Fruit fly (Drosophila melanogaster) whole organism, adult: ENCODE results near the gene CG5850.

Experiments
- CG11617 ChIP-seq: fragments of 200-800 bp; sonication (Bioruptor generic); optimal IDR thresholded peaks from 2 replicates; lab custom pipeline; 2017; ENCODE audit warnings: mild to moderate bottlenecking, missing biosample characterization, missing genetic modification reagents, missing genetic modification characterization
- CG12768 ChIP-seq: fragments of 200-800 bp; sonication (Bioruptor generic); optimal IDR thresholded peaks from 2 replicates; lab custom pipeline; 2017; ENCODE audit warnings: missing biosample characterization, missing genetic modification characterization, mild to moderate bottlenecking, moderate library complexity, missing genetic modification reagents
- CG14711 ChIP-seq: fragments of 200-800 bp; sonication (Bioruptor generic); optimal IDR thresholded peaks from 2 replicates; lab custom pipeline; 2018; ENCODE audit warnings: missing biosample characterization, mild to moderate bottlenecking, missing genetic modification characterization, moderate library complexity
- CG1620 ChIP-seq: fragments of 200-800 bp; sonication (Bioruptor generic); optimal IDR thresholded peaks from 2 replicates; lab custom pipeline; 2016; ENCODE audit warnings: missing biosample characterization, missing genetic modification characterization
- CG33017 ChIP-seq: fragments of 200-800 bp; sonication (Bioruptor generic); optimal IDR thresholded peaks from 2 replicates; lab custom pipeline; 2018; ENCODE audit warnings: missing biosample characterization, mild to moderate bottlenecking, missing genetic modification characterization, moderate library complexity
- CG5204 ChIP-seq: fragments of 200-800 bp; sonication (Bioruptor generic); optimal IDR thresholded peaks from 2 replicates; lab custom pipeline; 2016; ENCODE audit warnings: missing biosample characterization, missing genetic modification characterization
- CG7045 ChIP-seq: fragments of 200-800 bp; sonication (Bioruptor generic); optimal IDR thresholded peaks from 2 replicates; lab custom pipeline; 2017; ENCODE audit warnings: missing biosample characterization, mild to moderate bottlenecking, missing genetic modification characterization
- CG7101 ChIP-seq: fragments of 200-800 bp; sonication (Bioruptor generic); optimal IDR thresholded peaks from 2 replicates; lab custom pipeline; 2018; ENCODE audit warnings: missing biosample characterization, mild to moderate bottlenecking, missing genetic modification characterization, moderate library complexity
- Clk ChIP-seq: fragments of 200-800 bp; sonication (Bioruptor generic); optimal IDR thresholded peaks from 2 replicates; lab custom pipeline; 2017; ENCODE audit warnings: missing biosample characterization, missing genetic modification characterization
- Crg-1 ChIP-seq: fragments of 200-800 bp; sonication (Bioruptor generic); optimal IDR thresholded peaks from 2 replicates; lab custom pipeline; 2016; ENCODE audit warnings: missing biosample characterization, missing genetic modification characterization
- Hr96 ChIP-seq: fragments of 200-800 bp; sonication (Bioruptor generic); optimal IDR thresholded peaks from 2 replicates; lab custom pipeline; 2016; ENCODE audit warnings: missing biosample characterization, missing genetic modification characterization
- Mnt ChIP-seq: fragments of 200-800 bp; sonication (Bioruptor generic); optimal IDR thresholded peaks from 2 replicates; lab custom pipeline; 2016; ENCODE audit warnings: missing biosample characterization, mild to moderate bottlenecking, missing genetic modification characterization
- bab1 ChIP-seq: fragments of 200-800 bp; sonication (Bioruptor generic); optimal IDR thresholded peaks from 3 replicates; lab custom pipeline; 2019; ENCODE audit warnings: missing biosample characterization, mild to moderate bottlenecking, missing genetic modification characterization, moderate library complexity
- cic ChIP-seq: fragments of 200-800 bp; sonication (Bioruptor generic); optimal IDR thresholded peaks from 2 replicates; lab custom pipeline; 2017; ENCODE audit warnings: missing biosample characterization, mild to moderate bottlenecking, missing genetic modification characterization, moderate library complexity
- cnc ChIP-seq, 2 experiments: fragments of >200 bp; optimal IDR thresholded peaks; 2 replicates each; lab custom pipeline; 2017
- kay ChIP-seq: fragments of 200-800 bp; sonication (Bioruptor generic); peaks from one replicate; lab custom pipeline; 2016; ENCODE audit warnings: missing biosample characterization, missing genetic modification characterization, borderline replicate concordance
- ovo ChIP-seq: fragments of 200-800 bp; sonication (Bioruptor generic); optimal IDR thresholded peaks from 2 replicates; lab custom pipeline; 2016; ENCODE audit warnings: missing biosample characterization, missing genetic modification characterization
- pad ChIP-seq: fragments of 200-800 bp; sonication (Bioruptor generic); optimal IDR thresholded peaks from 3 replicates; lab custom pipeline; 2017; ENCODE audit warnings: missing biosample characterization, missing genetic modification characterization, mild to moderate bottlenecking, moderate library complexity, missing genetic modification reagents
- tj ChIP-seq: fragments of 200-800 bp; sonication (Bioruptor generic); optimal IDR thresholded peaks from 3 replicates; lab custom pipeline; 2017; ENCODE audit warnings: missing biosample characterization, mild to moderate bottlenecking, missing genetic modification characterization, moderate library complexity
- toe ChIP-seq: fragments of 200-800 bp; sonication (Bioruptor generic); optimal IDR thresholded peaks from 2 replicates; lab custom pipeline; 2016; ENCODE audit warnings: missing biosample characterization, missing genetic modification characterization

The CG5850 gene

dm6 chr2L:10002408-10003358 is 38.9 kb upstream of the CG5850 start, which contains the start of the genes CG31875 and SoYb:
TSS of gene CG31875 (minus strand) at chr2L:10002736.
TSS of gene SoYb (minus strand) at chr2L:10002736.
- TF ChIP-seq tj (GFP tag; lab: Kevin White, UChicago): peak; percentile 94
- peak; percentile 64 for TF ChIP-seq bab1 (GFP tag; lab: Kevin White, UChicago)
- peak; percentile 5 for TF ChIP-seq kay
- peak; percentile 58 for TF ChIP-seq CG14711 (tag; lab: Kevin White, UChicago)
- TF ChIP-seq cic (GFP tag; lab: Kevin White, UChicago): no peak

dm6 chr2L:9996553-9996952 is 32.8 kb upstream of the CG5850 start:
- TF ChIP-seq CG33017 (tag; lab: Kevin White, UChicago): no peak
- peak; percentile 14 for TF ChIP-seq CG11617 (GFP tag; lab: Kevin White, UChicago)
- no peak for TF ChIP-seq ovo

dm6 chr2L:9994382-9994781 is 30.6 kb upstream of the CG5850 start:
- TF ChIP-seq CG12768 (GFP tag; lab: Kevin White, UChicago) (no peak), CG1620 (GFP tag; lab: Kevin White, UChicago) (no peak), Mnt (GFP tag; lab: Kevin White, UChicago) (no peak), cic (GFP tag; lab: Kevin White, UChicago) (no peak), toe (GFP tag; lab: Kevin White, UChicago) (no peak), bab1 (GFP tag; lab: Kevin White, UChicago) (no peak), CG7101 (tag; lab: Kevin White, UChicago) (no peak), pad (no peak), CG5204 (GFP tag; lab: Kevin White, UChicago) (no peak), cnc (optimal IDR thresholded peaks at IDR 0.05; lab: Kevin White, UChicago) (no peak)

- no peak for TF ChIP-seq CG7101 (tag; lab: Kevin White, UChicago)
- no peak for TF ChIP-seq CG5204 (GFP tag; lab: Kevin White, UChicago)
- no peak for TF ChIP-seq CG14711 (tag; lab: Kevin White, UChicago)
- no peak for TF ChIP-seq CG7045
- TF ChIP-seq kay: no peak
- TF ChIP-seq cnc (optimal IDR thresholded peaks at IDR 0.05; lab: Kevin White, UChicago): no peak
- TF ChIP-seq toe (GFP tag; lab: Kevin White, UChicago): no peak
Observed at dm6 chr2L:9989846-9990506, 26.2 kb upstream of the CG5850 start.

dm6 chr2L:9989275-9989674 is 25.5 kb upstream of the CG5850 start:
- TF ChIP-seq toe (GFP tag; lab: Kevin White, UChicago) (no peak), CG5204 (GFP tag; lab: Kevin White, UChicago) (no peak), CG7045 (no peak)

DNA sequence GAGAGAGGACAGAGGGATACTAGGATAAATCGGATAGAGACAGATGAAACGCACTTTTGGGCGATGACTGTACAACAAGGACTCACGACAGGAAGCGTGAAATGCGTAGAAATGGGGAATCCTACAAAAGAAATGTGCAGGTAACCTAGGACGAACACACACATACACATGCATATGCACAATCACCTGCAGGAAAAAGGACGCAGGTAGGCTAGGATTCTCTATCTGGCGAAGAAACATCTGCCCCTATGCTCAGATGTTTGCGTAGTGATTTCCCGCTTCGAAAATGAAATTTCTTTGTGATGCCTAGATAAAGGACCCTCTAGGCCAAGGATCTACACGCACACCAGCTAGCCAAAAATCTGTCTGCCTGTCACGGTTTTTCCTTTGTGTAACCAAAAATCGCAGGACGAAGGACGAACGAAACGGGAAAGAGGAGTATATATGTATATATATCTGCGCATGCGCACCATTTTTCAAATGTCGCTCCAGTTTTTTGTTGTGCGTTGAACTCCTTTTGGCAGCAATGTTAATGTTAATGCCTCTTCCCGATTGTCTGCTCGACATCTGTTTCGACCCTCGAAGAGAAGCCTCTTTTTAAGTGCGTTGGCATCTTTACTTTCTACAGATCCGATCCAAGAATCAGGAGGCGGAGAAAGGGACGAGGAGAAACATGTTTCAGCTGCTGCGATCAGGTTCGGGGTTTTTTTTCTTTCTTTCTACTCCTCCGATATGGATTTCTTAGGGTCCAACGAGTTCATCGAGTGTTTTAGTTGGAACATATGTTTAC is 24.6 kb upstream of the CG5850 start:
- TF ChIP-seq CG5204 (GFP tag; lab: Kevin White, UChicago) (no peak), CG12768 (GFP tag; lab: Kevin White, UChicago) (no peak), pad (no peak), cic (GFP tag; lab: Kevin White, UChicago) (no peak), bab1 (GFP tag; lab: Kevin White, UChicago) (no peak), CG14711 (tag; lab: Kevin White, UChicago) (no peak), cnc (optimal IDR thresholded peaks at IDR 0.05; lab: Kevin White, UChicago) (no peak), CG7045 (no peak), Hr96 (no peak), Crg-1 (no peak), CG1620 (GFP tag; lab: Kevin White, UChicago) (no peak), kay (no peak), ovo (no peak), CG11617 (GFP tag; lab: Kevin White, UChicago) (no peak), CG33017 (tag; lab: Kevin White, UChicago) (no peak), toe (GFP tag; lab: Kevin White, UChicago) (no peak), tj (GFP tag; lab: Kevin White, UChicago) (no peak), Mnt (GFP tag; lab: Kevin White, UChicago) (no peak), CG7101 (tag; lab: Kevin White, UChicago) (no peak), Clk (no peak)
